Fruit fly (Drosophila melanogaster) whole organism, embryonic: ENCODE measurements around the gene SkpE.
A peak's percentile ranks its signal among the peaks of the same experiment; 100 is the strongest.

Source experiments
- CG11560 ChIP-seq: fragments of 200-800 bp; sonication (Bioruptor generic); IDR thresholded peaks from 3 replicates; pipeline ENCODE4 v1.3.6; 2022; ENCODE audit warnings: missing biosample characterization, missing genetic modification characterization
- CG1233 ChIP-seq: fragments of 200-800 bp; sonication (Bioruptor generic); optimal IDR thresholded peaks from 4 replicates; lab custom pipeline; 2018; ENCODE audit warnings: missing biosample characterization, mild to moderate bottlenecking, missing genetic modification characterization
- CG12769 ChIP-seq: fragments of 200-800 bp; sonication (Bioruptor generic); optimal IDR thresholded peaks from 2 replicates; lab custom pipeline; 2019; ENCODE audit warnings: missing biosample characterization, mild to moderate bottlenecking, missing genetic modification characterization, moderate library complexity
- CG14860 ChIP-seq: fragments of 200-800 bp; sonication (Bioruptor generic); IDR thresholded peaks from 3 replicates; pipeline ENCODE4 v1.3.6; 2022; ENCODE audit warnings: missing biosample characterization, missing genetic modification characterization; ENCODE audit not compliant: partially characterized antibody
- CG17912 ChIP-seq: fragments of 200-800 bp; sonication (Bioruptor generic); optimal IDR thresholded peaks from 2 replicates; lab custom pipeline; 2018; ENCODE audit warnings: missing biosample characterization, mild to moderate bottlenecking, missing genetic modification characterization
- CG18476 ChIP-seq: fragments of 200-800 bp; sonication (Bioruptor generic); optimal IDR thresholded peaks from 2 replicates; lab custom pipeline; 2016; ENCODE audit warnings: missing biosample characterization, mild to moderate bottlenecking, missing genetic modification characterization
- CG18764 ChIP-seq: fragments of 200-800 bp; sonication (Bioruptor generic); optimal IDR thresholded peaks from 3 replicates; lab custom pipeline; 2016; ENCODE audit warnings: missing biosample characterization, missing genetic modification characterization
- CG30431 ChIP-seq: fragments of 200-800 bp; sonication (Bioruptor generic); optimal IDR thresholded peaks from 2 replicates; lab custom pipeline; 2017; ENCODE audit warnings: missing biosample characterization, missing genetic modification characterization
- CG3065 ChIP-seq: fragments of 200-800 bp; sonication (Bioruptor generic); optimal IDR thresholded peaks from 2 replicates; lab custom pipeline; 2016; ENCODE audit warnings: missing biosample characterization, missing genetic modification characterization
- CG4854 ChIP-seq: fragments of 200-800 bp; sonication (Bioruptor generic); optimal IDR thresholded peaks from 2 replicates; lab custom pipeline; 2016; ENCODE audit warnings: missing biosample characterization, missing genetic modification characterization, inconsistent platforms
- CG6854 ChIP-seq: fragments of 200-800 bp; sonication (Bioruptor generic); optimal IDR thresholded peaks from 3 replicates; lab custom pipeline; 2017; ENCODE audit warnings: missing biosample characterization, mild to moderate bottlenecking, missing genetic modification characterization
- CG7987 ChIP-seq: fragments of 200-800 bp; sonication (Bioruptor generic); optimal IDR thresholded peaks from 2 replicates; lab custom pipeline; 2018; ENCODE audit warnings: missing biosample characterization, mild to moderate bottlenecking, missing genetic modification characterization, moderate library complexity
- CG8478 ChIP-seq: fragments of >200 bp; optimal IDR thresholded peaks from 2 replicates; lab custom pipeline; 2018
- CG8944 ChIP-seq: fragments of 200-800 bp; sonication (Bioruptor generic); optimal IDR thresholded peaks from 3 replicates; lab custom pipeline; 2016; ENCODE audit warnings: missing biosample characterization, missing genetic modification characterization
- Camta ChIP-seq: fragments of 200-800 bp; sonication (Bioruptor generic); optimal IDR thresholded peaks from 2 replicates; lab custom pipeline; 2016; ENCODE audit warnings: missing biosample characterization, missing genetic modification characterization
- CkIIα-i1 ChIP-seq: fragments of 200-800 bp; sonication (Bioruptor generic); IDR thresholded peaks from 2 replicates; pipeline ENCODE4 v1.3.6; 2022; ENCODE audit warnings: missing biosample characterization, missing genetic modification characterization
- CrebB ChIP-seq: fragments of 200-800 bp; sonication (Bioruptor generic); optimal IDR thresholded peaks from 3 replicates; lab custom pipeline; 2018; ENCODE audit warnings: missing biosample characterization, mild to moderate bottlenecking, missing genetic modification characterization
- HLH4C ChIP-seq: fragments of 200-800 bp; sonication (Bioruptor generic); IDR thresholded peaks from 3 replicates; pipeline ENCODE4 v1.3.6; 2022; ENCODE audit warnings: missing biosample characterization, missing genetic modification characterization; ENCODE audit not compliant: partially characterized antibody
- Hmr ChIP-seq: fragments of 200-800 bp; sonication (Bioruptor generic); optimal IDR thresholded peaks from 3 replicates; lab custom pipeline; 2017; ENCODE audit warnings: mild to moderate bottlenecking, missing biosample characterization, missing genetic modification reagents, missing genetic modification characterization
- Opbp ChIP-seq: fragments of 200-800 bp; sonication (Bioruptor generic); IDR thresholded peaks from 3 replicates; pipeline ENCODE4 v1.3.6; 2022; ENCODE audit warnings: missing biosample characterization, missing genetic modification characterization; ENCODE audit not compliant: partially characterized antibody
- Side ChIP-seq: fragments of 200-800 bp; sonication (Bioruptor generic); optimal IDR thresholded peaks from 2 replicates; lab custom pipeline; 2016; ENCODE audit warnings: missing biosample characterization, missing genetic modification characterization
- Usf ChIP-seq: fragments of 200-800 bp; sonication (Bioruptor generic); optimal IDR thresholded peaks from 2 replicates; lab custom pipeline; 2017; ENCODE audit warnings: missing genotype, missing biosample characterization, missing genetic modification characterization
- ab ChIP-seq: fragments of 200-800 bp; sonication (Bioruptor generic); optimal IDR thresholded peaks from 2 replicates; lab custom pipeline; 2016; ENCODE audit warnings: missing biosample characterization, missing genetic modification characterization
- ap ChIP-seq: fragments of 200-800 bp; sonication (Bioruptor generic); IDR thresholded peaks from 2 replicates; pipeline ENCODE4 v1.3.6; 2022; ENCODE audit warnings: missing biosample characterization, missing genetic modification characterization
- btn ChIP-seq: fragments of 200-800 bp; sonication (Bioruptor generic); optimal IDR thresholded peaks from 2 replicates; lab custom pipeline; 2016; ENCODE audit warnings: missing biosample characterization, missing genetic modification characterization
- chinmo ChIP-seq: fragments of 200-800 bp; sonication (Bioruptor generic); IDR thresholded peaks from 4 replicates; pipeline ENCODE4 v1.3.6; 2022; ENCODE audit warnings: missing biosample characterization, missing genetic modification characterization; ENCODE audit not compliant: partially characterized antibody
- chm ChIP-seq: fragments of 200-800 bp; sonication (Bioruptor generic); IDR thresholded peaks from 2 replicates; pipeline ENCODE4 v1.3.6; 2022; ENCODE audit warnings: missing biosample characterization, missing genetic modification characterization
- ci ChIP-seq: fragments of 200-800 bp; sonication (Bioruptor generic); IDR thresholded peaks from 3 replicates; pipeline ENCODE4 v1.3.6; 2022; ENCODE audit warnings: missing biosample characterization, missing genetic modification characterization
- dysf ChIP-seq: fragments of 200-800 bp; sonication (Bioruptor generic); IDR thresholded peaks from 3 replicates; pipeline ENCODE4 v1.3.6; 2022; ENCODE audit warnings: missing biosample characterization, missing genetic modification characterization
- ems ChIP-seq: fragments of 200-800 bp; sonication (Bioruptor generic); optimal IDR thresholded peaks from 3 replicates; lab custom pipeline; 2016; ENCODE audit warnings: missing biosample characterization, missing genetic modification characterization
- ewg ChIP-seq: fragments of 200-800 bp; sonication (Bioruptor generic); optimal IDR thresholded peaks from 3 replicates; lab custom pipeline; 2017; ENCODE audit warnings: mild to moderate bottlenecking, missing biosample characterization, missing genetic modification reagents, missing genetic modification characterization
- eyg ChIP-seq: fragments of 200-800 bp; sonication (Bioruptor generic); optimal IDR thresholded peaks from 3 replicates; lab custom pipeline; 2016; ENCODE audit warnings: missing biosample characterization, missing genetic modification characterization
- fd64A ChIP-seq: fragments of 200-800 bp; sonication (Bioruptor generic); optimal IDR thresholded peaks from 3 replicates; lab custom pipeline; 2018; ENCODE audit warnings: missing biosample characterization, mild to moderate bottlenecking, missing genetic modification characterization
- grau ChIP-seq: fragments of 200-800 bp; optimal IDR thresholded peaks from 3 replicates; lab custom pipeline; 2019; ENCODE audit warnings: missing biosample characterization, mild to moderate bottlenecking, missing genetic modification characterization, moderate library complexity
- grn ChIP-seq: fragments of 200-800 bp; sonication (Bioruptor generic); optimal IDR thresholded peaks from 3 replicates; lab custom pipeline; 2017; ENCODE audit warnings: missing biosample characterization, missing genetic modification characterization
- gro ChIP-seq: fragments of 200-800 bp; sonication (Bioruptor generic); optimal IDR thresholded peaks from 2 replicates; lab custom pipeline; 2016; ENCODE audit warnings: missing biosample characterization, missing genetic modification characterization
- gsb-n ChIP-seq: fragments of 200-800 bp; sonication (Bioruptor generic); optimal IDR thresholded peaks from 3 replicates; lab custom pipeline; 2018; ENCODE audit warnings: missing biosample characterization, mild to moderate bottlenecking, missing genetic modification characterization
- hbn ChIP-seq: fragments of 200-800 bp; sonication (Bioruptor generic); IDR thresholded peaks from 2 replicates; pipeline ENCODE4 v1.3.6; 2022; ENCODE audit warnings: missing biosample characterization, missing genetic modification characterization; ENCODE audit not compliant: partially characterized antibody
- kay ChIP-seq: fragments of 200-800 bp; sonication (Bioruptor generic); optimal IDR thresholded peaks from 2 replicates; lab custom pipeline; 2016; ENCODE audit warnings: missing biosample characterization, missing genetic modification characterization
- lov ChIP-seq, 2 experiments: fragments of 200-800 bp in 1 of 2; fragments of >200 bp in 1 of 2; sonication (Bioruptor generic) in 1 of 2; IDR thresholded peaks in 1 of 2; optimal IDR thresholded peaks in 1 of 2; 2 replicates in 1 of 2; 3 replicates in 1 of 2; pipeline versions ENCODE4 v1.3.6 to Lab custom; 2017 to 2022; ENCODE audit warnings: missing biosample characterization in 1 of 2, missing genetic modification characterization in 1 of 2
- nerfin-1 ChIP-seq: fragments of 200-800 bp; sonication (Bioruptor generic); optimal IDR thresholded peaks from 3 replicates; lab custom pipeline; 2019; ENCODE audit warnings: missing biosample characterization, mild to moderate bottlenecking, missing genetic modification characterization, moderate library complexity
- rib ChIP-seq: fragments of 200-800 bp; sonication (Bioruptor generic); IDR thresholded peaks from 2 replicates; pipeline ENCODE4 v1.3.6; 2022; ENCODE audit warnings: missing biosample characterization, missing genetic modification characterization
- seq ChIP-seq: fragments of 200-800 bp; sonication (Bioruptor generic); IDR thresholded peaks from 2 replicates; pipeline ENCODE4 v1.3.6; 2022; ENCODE audit warnings: missing biosample characterization, missing genetic modification characterization
- sqz ChIP-seq: fragments of 200-800 bp; sonication (Bioruptor generic); optimal IDR thresholded peaks from 3 replicates; lab custom pipeline; 2018; ENCODE audit warnings: missing biosample characterization, mild to moderate bottlenecking, missing genetic modification characterization
- sr ChIP-seq: fragments of 200-800 bp; sonication (Bioruptor generic); IDR thresholded peaks from 3 replicates; pipeline ENCODE4 v1.3.6; 2022; ENCODE audit warnings: missing biosample characterization, missing genetic modification characterization
- tna ChIP-seq: fragments of 200-800 bp; sonication (Bioruptor generic); IDR thresholded peaks from 2 replicates; pipeline ENCODE4 v1.3.6; 2022; ENCODE audit warnings: missing biosample characterization, missing genetic modification characterization; ENCODE audit not compliant: partially characterized antibody
- vfl ChIP-seq: fragments of 200-800 bp; sonication (Bioruptor generic); optimal IDR thresholded peaks from 2 replicates; lab custom pipeline; 2016; ENCODE audit warnings: missing biosample characterization, missing genetic modification characterization
- vvl ChIP-seq: fragments of 200-800 bp; sonication (Bioruptor generic); IDR thresholded peaks from 2 replicates; pipeline ENCODE4 v1.3.6; 2022; ENCODE audit warnings: missing biosample characterization, missing genetic modification characterization
- z ChIP-seq: fragments of 200-800 bp; sonication (Bioruptor generic); IDR thresholded peaks from 3 replicates; pipeline ENCODE4 v1.3.6; 2022; ENCODE audit warnings: missing biosample characterization, missing genetic modification characterization
- zfh1 ChIP-seq: fragments of 200-800 bp; sonication (Bioruptor generic); IDR thresholded peaks from 3 replicates; pipeline ENCODE4 v1.3.6; 2022; ENCODE audit warnings: missing biosample characterization, missing genetic modification characterization

SkpE gene

dm6 chrX:19846701-19847383 is 23.0 kb upstream of the SkpE start (continued):
- TF ChIP-seq vfl = peak; percentile 72
- TF ChIP-seq sqz (GFP tag; lab: Kevin White, UChicago) = peak; percentile 80
- peak; percentile 88 for TF ChIP-seq ap (GFP tag; lab: Robert Waterston, UW)
- TF ChIP-seq fd64A (GFP tag; lab: Kevin White, UChicago) = peak; percentile 93
- TF ChIP-seq gro = peak; percentile 84
- TF ChIP-seq chm (GFP tag; lab: Robert Waterston, UW) = peak; percentile 89
- no peak for TF ChIP-seq HLH4C (GFP tag; lab: Robert Waterston, UW)
- TF ChIP-seq Camta (GFP tag; lab: Kevin White, UChicago) = peak; percentile 89
- TF ChIP-seq grn (GFP tag; lab: Kevin White, UChicago) = peak; percentile 49
- peak; percentile 84 for TF ChIP-seq CG7987 (GFP tag; lab: Kevin White, UChicago)
- peak; percentile 79 for TF ChIP-seq CG6854 (GFP tag; lab: Kevin White, UChicago)
- TF ChIP-seq CG1233 (GFP tag; lab: Kevin White, UChicago) = peak; percentile 92
- peak; percentile 86 for TF ChIP-seq CG4854 (GFP tag; lab: Kevin White, UChicago)
- peak; percentile 76 for TF ChIP-seq Usf (GFP tag; lab: Kevin White, UChicago)
- peak; percentile 94 for TF ChIP-seq Side (GFP tag; lab: Kevin White, UChicago)
- TF ChIP-seq CG14860 (GFP tag; lab: Robert Waterston, UW) = no peak
- TF ChIP-seq kay (GFP tag; lab: Kevin White, UChicago) = peak; percentile 89
- peak; percentile 81 for TF ChIP-seq CG18764 (GFP tag; lab: Kevin White, UChicago)
- TF ChIP-seq tna (GFP tag; lab: Robert Waterston, UW) = no peak
- TF ChIP-seq CG17912 (GFP tag; lab: Kevin White, UChicago) = peak; percentile 86
- TF ChIP-seq CG11560 = peak; percentile 86
- TF ChIP-seq CG3065 = peak; percentile 75
- TF ChIP-seq CkIIα-i1 (GFP tag; lab: Robert Waterston, UW) = peak; percentile 80
- no peak for TF ChIP-seq lov (optimal IDR thresholded peaks at IDR 0.05; lab: Kevin White, UChicago)
- TF ChIP-seq lov (GFP tag; IDR thresholded peaks at IDR 0.05; lab: Robert Waterston, UW) = peak; percentile 90
- TF ChIP-seq seq = peak; percentile 93
- peak; percentile 92 for TF ChIP-seq eyg (GFP tag; lab: Kevin White, UChicago)
- TF ChIP-seq ci (GFP tag; lab: Robert Waterston, UW) = peak; percentile 97
- peak; percentile 88 for TF ChIP-seq gsb-n (tag; lab: Kevin White, UChicago)
- peak; percentile 85 for TF ChIP-seq sr (GFP tag; lab: Robert Waterston, UW)
- TF ChIP-seq CG30431 (GFP tag; lab: Kevin White, UChicago) = peak; percentile 93
- no peak for TF ChIP-seq Opbp (GFP tag; lab: Robert Waterston, UW)
- TF ChIP-seq CrebB = peak; percentile 85
- TF ChIP-seq CG8944 (GFP tag; lab: Kevin White, UChicago) = peak; percentile 95
- TF ChIP-seq CG12769 (tag; lab: Kevin White, UChicago) = peak; percentile 97
- peak; percentile 96 for TF ChIP-seq zfh1 (GFP tag; lab: Robert Waterston, UW)
- peak; percentile 97 for TF ChIP-seq dysf
- peak; percentile 88 for TF ChIP-seq ewg (GFP tag; lab: Kevin White, UChicago)
- no peak for TF ChIP-seq CG8478 (lab: Kevin White, UChicago)
- peak; percentile 65 for TF ChIP-seq z (GFP tag; lab: Robert Waterston, UW)
- peak; percentile 88 for TF ChIP-seq CG18476
- TF ChIP-seq hbn = no peak
- peak; percentile 94 for TF ChIP-seq ems (GFP tag; lab: Kevin White, UChicago)
- TF ChIP-seq btn (GFP tag; lab: Kevin White, UChicago) = peak; percentile 93
- TF ChIP-seq nerfin-1 = peak; percentile 90
- peak; percentile 96 for TF ChIP-seq vvl (GFP tag; lab: Robert Waterston, UW)
- TF ChIP-seq chinmo (GFP tag; lab: Robert Waterston, UW) = no peak
- TF ChIP-seq ab = peak; percentile 84
- peak; percentile 90 for TF ChIP-seq grau (tag; lab: Kevin White, UChicago)
- TF ChIP-seq rib (GFP tag; lab: Robert Waterston, UW) = peak; percentile 69
- TF ChIP-seq Hmr (GFP tag; lab: Kevin White, UChicago) = peak; percentile 90
